Worm (Caenorhabditis elegans): ENCODE measurements around the gene R11D1.4.

DNA sequence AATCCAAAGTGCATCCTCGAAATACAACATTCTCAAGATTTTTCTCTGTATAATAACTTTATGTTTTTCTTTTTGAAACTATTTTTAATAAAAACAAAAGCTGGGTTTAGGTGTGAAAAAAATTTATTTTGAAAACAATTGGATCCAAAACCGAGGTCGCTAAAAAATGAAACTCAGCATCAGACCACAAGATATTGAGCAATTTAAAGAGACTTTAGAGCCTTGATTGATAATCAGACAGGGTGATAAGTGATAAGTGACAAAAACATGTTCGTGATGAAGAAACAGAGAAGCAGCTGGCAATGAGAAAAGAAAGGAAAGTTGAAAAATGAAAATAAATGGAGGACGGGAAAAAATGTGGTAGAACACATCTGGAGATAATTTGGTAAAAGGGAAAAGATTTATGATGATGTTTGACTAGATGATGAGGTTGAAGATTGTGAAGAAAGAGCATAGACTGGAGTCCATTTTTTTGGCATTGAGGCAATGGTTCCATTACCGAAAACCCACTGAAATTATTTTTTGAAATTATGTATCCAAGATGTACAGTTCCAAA, 37.6 kb upstream of the R11D1.4 start, which contains the start of gene C15C8.6:
- no peak for TF ChIP-seq flt-1 (GFP tag; IDR thresholded peaks at IDR 0.05)
- TF ChIP-seq ztf-29 (GFP tag; IDR thresholded peaks at IDR 0.05): no peak
- TF ChIP-seq ztf-23 (GFP tag; IDR thresholded peaks at IDR 0.05): no peak
- no peak for TF ChIP-seq klf-2 (GFP tag; conservative IDR thresholded peaks at IDR 0.05)
- TF ChIP-seq ref-1 (GFP tag; conservative IDR thresholded peaks at IDR 0.05): no peak
- no peak for TF ChIP-seq T22C8.4 (GFP tag; IDR thresholded peaks at IDR 0.05)
- no peak for TF ChIP-seq med-1 (GFP tag; optimal IDR thresholded peaks at IDR 0.05; ENCODE audit: insufficient read depth)
- TF ChIP-seq tab-1 (GFP tag; IDR thresholded peaks at IDR 0.05): no peak
